Worm (Caenorhabditis elegans) whole organism, L3 larva: ENCODE results near the gene C37C3.18.

Experiments
- R02D3.7 ChIP-seq: fragments of 150-350 bp; optimal IDR thresholded peaks from 2 replicates; lab custom pipeline; 2014; ENCODE audit warnings: missing biosample characterization, missing genetic modification characterization
- ZK546.5 ChIP-seq: sonication (generic microtip); optimal IDR thresholded peaks from 2 replicates; lab custom pipeline; 2017; ENCODE audit warnings: missing biosample characterization, missing genetic modification characterization
- aly-2 ChIP-seq: fragments of 150-350 bp; optimal IDR thresholded peaks from 2 replicates; lab custom pipeline; 2014; ENCODE audit warnings: missing biosample characterization, missing genetic modification characterization
- ama-1 ChIP-seq: fragments of 150-350 bp; optimal IDR thresholded peaks from 2 replicates; lab custom pipeline; 2018
- ceh-28 ChIP-seq: fragments of 150-350 bp; optimal IDR thresholded peaks from 2 replicates; lab custom pipeline; 2014; ENCODE audit warnings: missing biosample characterization, missing genetic modification reagents, missing genetic modification characterization
- ceh-82 ChIP-seq: fragments of 150-350 bp; optimal IDR thresholded peaks from 2 replicates; lab custom pipeline; 2014; ENCODE audit warnings: missing biosample characterization, missing genetic modification characterization
- ceh-9 ChIP-seq: sonication (generic microtip); optimal IDR thresholded peaks from 2 replicates; lab custom pipeline; 2018; ENCODE audit warnings: missing biosample characterization, missing genetic modification characterization
- daf-12 ChIP-seq: fragments of 150-350 bp; optimal IDR thresholded peaks from 2 replicates; lab custom pipeline; 2014; ENCODE audit warnings: missing biosample characterization, missing genetic modification reagents, missing genetic modification characterization
- egl-27 ChIP-seq: sonication (generic microtip); optimal IDR thresholded peaks from 4 replicates; lab custom pipeline; 2017; ENCODE audit warnings: missing biosample characterization, missing genetic modification reagents, missing genetic modification characterization
- egl-5 ChIP-seq: fragments of 150-350 bp; optimal IDR thresholded peaks from 2 replicates; lab custom pipeline; 2017; ENCODE audit warnings: missing biosample characterization, missing genetic modification reagents, missing genetic modification characterization, inconsistent platforms
- elt-1 ChIP-seq: fragments of 150-350 bp; optimal IDR thresholded peaks from 2 replicates; lab custom pipeline; 2014; ENCODE audit warnings: missing biosample characterization, missing genetic modification characterization
- elt-2 ChIP-seq: sonication (generic microtip); optimal IDR thresholded peaks from 2 replicates; lab custom pipeline; 2016; ENCODE audit warnings: missing genetic modification reagents, mild to moderate bottlenecking, missing genetic modification characterization, missing compliant biosample characterization
- elt-3 ChIP-seq, 3 experiments: fragments of 150-350 bp in 1 of 3; sonication (generic microtip) in 2 of 3; optimal IDR thresholded peaks; 2 replicates in 2 of 3; 4 replicates in 1 of 3; lab custom pipeline; 2014 to 2017; ENCODE audit warnings: missing biosample characterization in 3 of 3, missing genetic modification characterization in 3 of 3
- fkh-10 ChIP-seq: sonication (generic microtip); optimal IDR thresholded peaks from 2 replicates; lab custom pipeline; 2017; ENCODE audit warnings: missing biosample characterization, missing genetic modification reagents, missing genetic modification characterization
- hmg-11 ChIP-seq: sonication (generic microtip); optimal IDR thresholded peaks from 2 replicates; lab custom pipeline; 2016; ENCODE audit warnings: missing genetic modification characterization, missing compliant biosample characterization
- lin-39 ChIP-seq: fragments of 150-350 bp; optimal IDR thresholded peaks from 2 replicates; lab custom pipeline; 2018; ENCODE audit warnings: missing biosample characterization, missing genetic modification reagents, missing genetic modification characterization
- mml-1 ChIP-seq: fragments of 150-350 bp; sonication (generic microtip); optimal IDR thresholded peaks from 3 replicates; lab custom pipeline; 2014; ENCODE audit warnings: missing biosample characterization, missing genetic modification characterization
- nfya-1 ChIP-seq: sonication (generic microtip); optimal IDR thresholded peaks from 2 replicates; lab custom pipeline; 2017; ENCODE audit warnings: missing genetic modification characterization, mild to moderate bottlenecking, missing compliant biosample characterization, antibody characterized with exemption, moderate library complexity; ENCODE audit not compliant: insufficient read depth
- nhr-11 ChIP-seq: fragments of 150-350 bp; optimal IDR thresholded peaks from 2 replicates; lab custom pipeline; 2014; ENCODE audit warnings: missing biosample characterization, missing genetic modification characterization
- nhr-12 ChIP-seq: fragments of 150-350 bp; optimal IDR thresholded peaks from 2 replicates; lab custom pipeline; 2014; ENCODE audit warnings: missing biosample characterization, missing genetic modification characterization
- nhr-23 ChIP-seq: fragments of 150-350 bp; optimal IDR thresholded peaks from 2 replicates; lab custom pipeline; 2014; ENCODE audit warnings: missing biosample characterization, missing genetic modification reagents, missing genetic modification characterization
- nhr-28 ChIP-seq: fragments of 150-350 bp; optimal IDR thresholded peaks from 2 replicates; lab custom pipeline; 2014; ENCODE audit warnings: missing biosample characterization, missing genetic modification characterization
- nhr-43 ChIP-seq: sonication (generic microtip); optimal IDR thresholded peaks from 2 replicates; lab custom pipeline; 2016; ENCODE audit warnings: mild to moderate bottlenecking, missing genetic modification characterization, missing compliant biosample characterization; ENCODE audit not compliant: poor library complexity, severe bottlenecking
- nhr-76 ChIP-seq: fragments of 150-350 bp; sonication (generic microtip); optimal IDR thresholded peaks from 5 replicates; lab custom pipeline; 2014; ENCODE audit warnings: missing biosample characterization, missing genetic modification characterization
- nhr-77 ChIP-seq: fragments of 150-350 bp; optimal IDR thresholded peaks from 2 replicates; lab custom pipeline; 2014; ENCODE audit warnings: missing biosample characterization, missing genetic modification characterization
- pha-4 ChIP-seq: fragments of 150-350 bp; optimal IDR thresholded peaks from 2 replicates; lab custom pipeline; 2014; ENCODE audit warnings: missing biosample characterization, missing genetic modification reagents, missing genetic modification characterization
- pqm-1 ChIP-seq: fragments of 150-350 bp; optimal IDR thresholded peaks from 2 replicates; lab custom pipeline; 2017; ENCODE audit warnings: missing biosample characterization, missing genetic modification characterization, inconsistent platforms
- snpc-4 ChIP-seq: fragments of 150-350 bp; optimal IDR thresholded peaks from 2 replicates; lab custom pipeline; 2014; ENCODE audit warnings: missing biosample characterization, missing genetic modification characterization
- tbx-2 ChIP-seq: sonication (generic microtip); optimal IDR thresholded peaks from 2 replicates; lab custom pipeline; 2016; ENCODE audit warnings: mild to moderate bottlenecking, missing genetic modification characterization, missing compliant biosample characterization
- unc-39 ChIP-seq: sonication (generic microtip); optimal IDR thresholded peaks from 4 replicates; lab custom pipeline; 2017; ENCODE audit warnings: missing biosample characterization, missing genetic modification characterization
- unc-62 ChIP-seq: fragments of 150-350 bp; sonication (generic microtip); optimal IDR thresholded peaks from 4 replicates; lab custom pipeline; 2014; ENCODE audit warnings: missing biosample characterization, missing genetic modification reagents, missing genetic modification characterization
- zag-1 ChIP-seq: fragments of 150-350 bp; optimal IDR thresholded peaks from 2 replicates; lab custom pipeline; 2014; ENCODE audit warnings: missing biosample characterization, missing genetic modification characterization
- ztf-11 ChIP-seq: fragments of 150-350 bp; optimal IDR thresholded peaks from 2 replicates; lab custom pipeline; 2014; ENCODE audit warnings: missing biosample characterization, missing genetic modification characterization
- ztf-4 ChIP-seq: fragments of 150-350 bp; optimal IDR thresholded peaks from 2 replicates; lab custom pipeline; 2014; ENCODE audit warnings: missing biosample characterization, missing genetic modification characterization

The C37C3.18 gene

ce11 chrV:7806629-7807028 is 48.2 kb upstream of the C37C3.18 start:
- no peak for TF ChIP-seq mml-1 (tag; lab: Kevin White, UChicago)
- peak; percentile 22 for TF ChIP-seq ama-1 (lab: Kevin White, UChicago)
- TF ChIP-seq, all 47 proteins: peak for 1

ce11 chrV:7808444-7808843 is 46.3 kb upstream of the C37C3.18 start:
- no peak for TF ChIP-seq hmg-11
- no peak for TF ChIP-seq snpc-4 (tag; lab: Kevin White, UChicago)
- no peak for TF ChIP-seq elt-1 (tag; lab: Kevin White, UChicago)
- no peak for TF ChIP-seq nhr-12 (tag; lab: Kevin White, UChicago)
- no peak for TF ChIP-seq ztf-4 (tag; lab: Kevin White, UChicago)
- no peak for TF ChIP-seq unc-39 (tag; lab: Kevin White, UChicago)
- no peak for TF ChIP-seq pha-4 (tag; lab: Kevin White, UChicago)
- no peak for TF ChIP-seq nhr-23 (tag; lab: Kevin White, UChicago)
- TF ChIP-seq pqm-1 (tag; lab: Kevin White, UChicago), result no peak
- no peak for TF ChIP-seq nhr-28 (tag; lab: Kevin White, UChicago)
- TF ChIP-seq ama-1 (lab: Kevin White, UChicago), result no peak
- no peak for TF ChIP-seq tbx-2 (tag; lab: Kevin White, UChicago)
- TF ChIP-seq unc-62 (GFP tag; lab: Kevin White, UChicago), result no peak
- TF ChIP-seq ceh-28 (tag; lab: Kevin White, UChicago), result no peak
- TF ChIP-seq R02D3.7, result no peak

- TF ChIP-seq fkh-10 (GFP tag; lab: Kevin White, UChicago) (no peak), unc-62 (GFP tag; lab: Kevin White, UChicago) (no peak), ceh-9 (tag; lab: Kevin White, UChicago) (no peak), nhr-76 (tag; lab: Kevin White, UChicago) (no peak), pqm-1 (tag; lab: Kevin White, UChicago) (peak; percentile 57), lin-39 (no peak), R02D3.7 (no peak), ZK546.5 (no peak), elt-2 (peak; percentile 59), egl-5 (tag; lab: Kevin White, UChicago) (no peak), ztf-11 (tag; lab: Kevin White, UChicago) (no peak), egl-27 (no peak), pha-4 (tag; lab: Kevin White, UChicago) (peak; percentile 31), hmg-11 (no peak), nhr-11 (tag; lab: Kevin White, UChicago) (no peak), daf-12 (no peak), aly-2 (tag; lab: Kevin White, UChicago) (no peak), ceh-28 (tag; lab: Kevin White, UChicago) (no peak), mml-1 (tag; lab: Kevin White, UChicago) (no peak), nhr-43 (tag; lab: Kevin White, UChicago) (no peak), ztf-4 (tag; lab: Kevin White, UChicago) (no peak), zag-1 (tag; lab: Kevin White, UChicago) (no peak), nhr-77 (no peak), elt-3 (tag; optimal IDR thresholded peaks at IDR 0.05; lab: Kevin White, UChicago) (no peak)
- TF ChIP-seq, all 47 proteins: peak for 3
Measured at ce11 chrV:7809320-7810256, 45.2 kb upstream of the C37C3.18 start, which contains the start of gene ZK742.3. ZK742.3 (minus strand) TSS chrV:7809912.

- TF ChIP-seq nhr-11 (tag; lab: Kevin White, UChicago) (no peak), ZK546.5 (no peak), nhr-23 (tag; lab: Kevin White, UChicago) (no peak), ztf-4 (tag; lab: Kevin White, UChicago) (no peak)
- TF ChIP-seq, all 47 proteins: peak for 0
Measured at ce11 chrV:7810591-7810990, 44.2 kb upstream of the C37C3.18 start.

ce11 chrV:7811758-7812157 is 43.0 kb upstream of the C37C3.18 start, which contains the start of gene ZK742.4:
ZK742.4 (minus strand) TSS chrV:7811792.
- TF ChIP-seq pha-4 (tag; lab: Kevin White, UChicago), result peak; percentile 55
- no peak for TF ChIP-seq nfya-1 (tag; lab: Kevin White, UChicago)
- TF ChIP-seq ceh-82 (tag; lab: Kevin White, UChicago), result no peak
